Fruit fly (Drosophila melanogaster) whole organism, pupa: ENCODE results near the gene FBXO11.

Experiments used
- CG10348 ChIP-seq: fragments of 200-800 bp; sonication (Bioruptor generic); IDR thresholded peaks from 2 replicates; pipeline ENCODE4 v1.3.6; 2022; ENCODE audit warnings: missing biosample characterization, missing genetic modification characterization
- CG15710 ChIP-seq: fragments of 200-800 bp; sonication (Bioruptor generic); optimal IDR thresholded peaks from 2 replicates; lab custom pipeline; 2018; ENCODE audit warnings: missing biosample characterization, mild to moderate bottlenecking, missing genetic modification characterization, moderate library complexity
- CG32121 ChIP-seq: fragments of 200-800 bp; sonication (Bioruptor generic); IDR thresholded peaks from 2 replicates; pipeline ENCODE4 v1.3.6; 2022; ENCODE audit warnings: missing biosample characterization, missing genetic modification characterization
- CG34367 ChIP-seq: fragments of 200-800 bp; sonication (Bioruptor generic); optimal IDR thresholded peaks from 2 replicates; lab custom pipeline; 2018; ENCODE audit warnings: missing biosample characterization, mild to moderate bottlenecking, missing genetic modification characterization
- CG4496 ChIP-seq: fragments of 200-800 bp; sonication (Bioruptor generic); IDR thresholded peaks from 3 replicates; pipeline ENCODE4 v1.3.6; 2022; ENCODE audit warnings: missing biosample characterization, missing genetic modification characterization
- CG8159 ChIP-seq: fragments of 200-800 bp; sonication (Bioruptor generic); optimal IDR thresholded peaks from 3 replicates; lab custom pipeline; 2018; ENCODE audit warnings: missing biosample characterization, mild to moderate bottlenecking, missing genetic modification characterization, moderate library complexity
- CG9948 ChIP-seq: fragments of 200-800 bp; sonication (Bioruptor generic); optimal IDR thresholded peaks from 2 replicates; lab custom pipeline; 2018; ENCODE audit warnings: missing biosample characterization, mild to moderate bottlenecking, missing genetic modification characterization, moderate library complexity
- D1 ChIP-seq: fragments of 200-800 bp; sonication (Bioruptor generic); optimal IDR thresholded peaks from 2 replicates; lab custom pipeline; 2018; ENCODE audit warnings: missing biosample characterization, mild to moderate bottlenecking, missing genetic modification characterization, moderate library complexity
- EcR ChIP-seq: fragments of 200-800 bp; sonication (Bioruptor generic); optimal IDR thresholded peaks from 3 replicates; lab custom pipeline; 2019; ENCODE audit warnings: missing biosample characterization, missing genetic modification characterization, mild to moderate bottlenecking, moderate library complexity, missing genetic modification reagents
- Pif1B ChIP-seq: fragments of 200-800 bp; sonication (Bioruptor generic); optimal IDR thresholded peaks from 3 replicates; lab custom pipeline; 2016; ENCODE audit warnings: missing biosample characterization, missing genetic modification characterization
- rn ChIP-seq: fragments of 200-800 bp; sonication (Bioruptor generic); IDR thresholded peaks from 2 replicates; pipeline ENCODE4 v1.3.6; 2022; ENCODE audit warnings: missing biosample characterization, missing genetic modification characterization

DNA sequence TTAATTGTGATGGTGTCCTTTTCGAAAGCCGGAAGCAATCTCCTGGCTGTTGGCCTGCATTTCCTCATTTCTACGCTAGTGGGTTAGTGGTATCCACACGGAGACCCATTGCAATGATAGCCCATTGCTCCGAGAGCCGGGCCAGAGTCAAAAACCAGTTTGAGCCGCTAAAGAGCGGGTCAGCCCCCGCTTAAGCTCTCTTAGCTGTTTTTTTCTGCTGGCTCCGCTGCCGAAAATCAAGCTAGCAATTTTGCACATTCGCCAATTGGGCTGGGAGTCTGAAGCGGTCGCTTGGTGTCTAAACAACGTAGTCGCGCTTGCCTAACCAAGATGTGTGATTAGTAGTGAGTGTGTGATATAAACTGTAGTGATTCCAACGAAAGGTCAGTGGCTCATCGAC lies 29.4 kb downstream of the FBXO11 start, which contains the start of gene CG12947:
- TF ChIP-seq CG8159 (no peak), CG4496 (GFP tag; lab: Robert Waterston, UW) (peak; percentile 21; the same call in 1 of the 3 replicates), rn (GFP tag; lab: Robert Waterston, UW) (no peak), CG34367 (tag; lab: Kevin White, UChicago) (no peak), Pif1B (GFP tag; lab: Kevin White, UChicago) (no peak), EcR (GFP tag; lab: Kevin White, UChicago) (peak; percentile 30), CG9948 (no peak), D1 (tag; lab: Kevin White, UChicago) (no peak), CG10348 (no peak), CG32121 (0 out of 2 replicates have a peak, but pooled peaks have one; percentile 12), CG15710 (tag; lab: Kevin White, UChicago) (no peak)
